Fruit fly (Drosophila melanogaster): ENCODE results near the gene Clp.

Gene Clp

DNA sequence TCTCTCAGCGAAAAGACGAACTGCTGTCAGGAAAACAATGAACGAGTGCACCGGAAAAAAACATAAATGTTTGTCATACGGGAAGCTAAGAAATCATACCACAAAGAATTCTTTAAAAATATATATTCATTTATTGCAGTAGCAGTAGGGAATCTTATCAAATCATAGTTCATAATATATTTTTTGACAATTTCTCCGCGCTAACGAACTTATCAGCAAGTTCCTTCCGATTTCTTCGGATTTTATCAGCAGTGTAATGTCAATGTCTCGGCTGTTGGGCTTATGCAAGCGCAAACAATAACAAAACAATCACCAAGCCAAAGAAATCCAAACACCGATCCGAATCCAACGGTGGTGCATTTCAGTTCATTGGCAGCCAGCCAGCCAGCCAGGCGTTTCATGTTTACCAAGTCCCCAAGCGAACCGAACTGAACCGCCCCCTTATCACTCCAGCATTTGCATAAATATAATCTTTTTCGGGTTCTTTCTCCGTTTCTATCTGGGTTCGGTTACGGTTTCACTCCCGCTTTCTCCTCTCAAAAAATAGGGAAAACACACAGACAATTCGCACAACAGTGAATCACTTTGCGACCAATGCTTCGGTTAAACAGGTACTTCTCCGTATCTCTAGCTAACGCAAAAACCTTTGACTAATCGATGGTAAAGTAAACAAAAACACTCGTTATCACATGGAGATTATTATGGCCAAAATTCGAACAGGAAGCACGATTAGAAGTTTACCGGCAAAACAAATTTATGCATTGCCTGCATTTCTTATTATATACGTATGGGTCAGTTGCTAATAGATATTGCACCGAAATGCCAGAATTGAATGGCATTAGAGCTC lies 8.0 kb downstream of the Clp start (continued):
- TF ChIP-seq CG1529 (GFP tag; optimal IDR thresholded peaks at IDR 0.05) (peak; percentile 65), tup (GFP tag; optimal IDR thresholded peaks at IDR 0.05) (no peak), prd (optimal IDR thresholded peaks at IDR 0.05) (no peak), prd (GFP tag; IDR thresholded peaks at IDR 0.05) (peak; percentile 21; the same call in 1 of the 3 replicates), CG6765 (GFP tag; optimal IDR thresholded peaks at IDR 0.05) (no peak), BEAF-32 (GFP tag; optimal IDR thresholded peaks at IDR 0.05) (no peak), ara (GFP tag; IDR thresholded peaks at IDR 0.05) (no peak), Dp (GFP tag; optimal IDR thresholded peaks at IDR 0.05) (no peak), CG43689 (GFP tag; IDR thresholded peaks at IDR 0.05) (0 out of 2 replicates have a peak, but pooled peaks have one; percentile 25), CG2199 (GFP tag; IDR thresholded peaks at IDR 0.05) (peak; percentile 31; the same call in 1 of the 3 replicates), slou (GFP tag; optimal IDR thresholded peaks at IDR 0.05) (no peak), dmrt99B (tag; optimal IDR thresholded peaks at IDR 0.05) (peak; percentile 70), CG18764 (GFP tag; optimal IDR thresholded peaks at IDR 0.05) (no peak), Ravus (GFP tag; IDR thresholded peaks at IDR 0.05) (no peak), Taf1 (GFP tag; IDR thresholded peaks at IDR 0.05) (no peak), CG4820 (GFP tag; optimal IDR thresholded peaks at IDR 0.05) (no peak), luna (GFP tag; optimal IDR thresholded peaks at IDR 0.05) (no peak), run (tag; optimal IDR thresholded peaks at IDR 0.05) (no peak), Dek (tag; optimal IDR thresholded peaks at IDR 0.05) (no peak), CG33213 (GFP tag; optimal IDR thresholded peaks at IDR 0.05) (no peak), sim (GFP tag; IDR thresholded peaks at IDR 0.05) (no peak), CG5953 (GFP tag; IDR thresholded peaks at IDR 0.05) (0 out of 2 replicates have a peak, but pooled peaks have one; percentile 28), CG5180 (GFP tag; optimal IDR thresholded peaks at IDR 0.05) (no peak), HmgD (GFP tag; optimal IDR thresholded peaks at IDR 0.05) (no peak), CG15696 (tag; optimal IDR thresholded peaks at IDR 0.05) (peak; percentile 19), CG10979 (tag; optimal IDR thresholded peaks at IDR 0.05) (peak; percentile 66), CG4730 (GFP tag; IDR thresholded peaks at IDR 0.05) (no peak), yki (optimal IDR thresholded peaks at IDR 0.05) (no peak), Kr (GFP tag; optimal IDR thresholded peaks at IDR 0.05) (peak; percentile 27), CG31388 (GFP tag; optimal IDR thresholded peaks at IDR 0.05) (no peak), NC2α (GFP tag; optimal IDR thresholded peaks at IDR 0.05) (no peak), repo (GFP tag; optimal IDR thresholded peaks at IDR 0.05) (no peak), tap (tag; optimal IDR thresholded peaks at IDR 0.05) (peak; percentile 44), Blimp-1 (GFP tag; optimal IDR thresholded peaks at IDR 0.05) (peak; percentile 56), Spps (tag; optimal IDR thresholded peaks at IDR 0.05) (no peak), B-H2 (GFP tag; optimal IDR thresholded peaks at IDR 0.05) (no peak), ranshi (GFP tag; IDR thresholded peaks at IDR 0.05) (no peak), MESR4 (GFP tag; optimal IDR thresholded peaks at IDR 0.05) (no peak), Nf-YB (GFP tag; optimal IDR thresholded peaks at IDR 0.05) (peak; percentile 20), al (GFP tag; IDR thresholded peaks at IDR 0.05) (no peak), wdn (GFP tag; IDR thresholded peaks at IDR 0.05) (no peak), tgo (GFP tag; IDR thresholded peaks at IDR 0.05) (no peak), CG14050 (GFP tag; IDR thresholded peaks at IDR 0.05) (no peak; the same call in 2 of the 3 replicates), cato (GFP tag; optimal IDR thresholded peaks at IDR 0.05; ENCODE audit: borderline replicate concordance) (peak; percentile 18), Lim3 (GFP tag; IDR thresholded peaks at IDR 0.05) (no peak), CG1832 (GFP tag; optimal IDR thresholded peaks at IDR 0.05) (no peak), CG6272 (GFP tag; IDR thresholded peaks at IDR 0.05) (no peak), CG5245 (GFP tag; optimal IDR thresholded peaks at IDR 0.05) (peak; percentile 19), bcd (GFP tag; optimal IDR thresholded peaks at IDR 0.05) (no peak), Vsx1 (GFP tag; optimal IDR thresholded peaks at IDR 0.05) (no peak)
